Fruit fly (Drosophila melanogaster): ENCODE measurements around the gene CG7573.
A peak's percentile ranks its signal among the peaks of the same experiment; 100 is the strongest.

Gene CG7573

dm6 chr3L:11314900-11315575 is 3.5 kb downstream of the CG7573 start (continued):
- TF ChIP-seq Abd-B (GFP tag; optimal IDR thresholded peaks at IDR 0.05): no peak
- no peak for TF ChIP-seq grau (tag; optimal IDR thresholded peaks at IDR 0.05)
- no peak for TF ChIP-seq h (optimal IDR thresholded peaks at IDR 0.05)
- no peak for TF ChIP-seq onecut (GFP tag; IDR thresholded peaks at IDR 0.05)
- no peak for TF ChIP-seq CG12104 (GFP tag; optimal IDR thresholded peaks at IDR 0.05)
- no peak for TF ChIP-seq pan (optimal IDR thresholded peaks at IDR 0.05)
- peak in 1 of 2 experiments; percentile 19 for TF ChIP-seq pan (GFP tag; optimal IDR thresholded peaks at IDR 0.05 in 1 of 2, IDR thresholded peaks at IDR 0.05 in 1 of 2)
- TF ChIP-seq dan (GFP tag; IDR thresholded peaks at IDR 0.05): no peak
- TF ChIP-seq gro (GFP tag; optimal IDR thresholded peaks at IDR 0.05): no peak
- peak; percentile 49 for TF ChIP-seq vvl (GFP tag; IDR thresholded peaks at IDR 0.05)
- no peak for TF ChIP-seq ttk (GFP tag; IDR thresholded peaks at IDR 0.05)
- no peak for TF ChIP-seq Hmr (GFP tag; optimal IDR thresholded peaks at IDR 0.05)
- no peak for TF ChIP-seq CG6683 (GFP tag; optimal IDR thresholded peaks at IDR 0.05)
- TF ChIP-seq seq (GFP tag; IDR thresholded peaks at IDR 0.05): no peak
- no peak for TF ChIP-seq crc (GFP tag; optimal IDR thresholded peaks at IDR 0.05)
- TF ChIP-seq CG17829 (tag; optimal IDR thresholded peaks at IDR 0.05): no peak
- TF ChIP-seq CG6689 (GFP tag; IDR thresholded peaks at IDR 0.05): peak; percentile 29; the same call in 1 of the 2 replicates
- no peak for TF ChIP-seq nerfin-1 (tag; optimal IDR thresholded peaks at IDR 0.05)
- TF ChIP-seq Opbp (GFP tag; IDR thresholded peaks at IDR 0.05; ENCODE audit: partially characterized antibody): no peak
- no peak for TF ChIP-seq CG10959 (GFP tag; IDR thresholded peaks at IDR 0.05)
- TF ChIP-seq jing (GFP tag; optimal IDR thresholded peaks at IDR 0.05): no peak
- no peak for TF ChIP-seq D (optimal IDR thresholded peaks at IDR 0.05)
- no peak for TF ChIP-seq D (GFP tag; optimal IDR thresholded peaks at IDR 0.05)
- TF ChIP-seq bigmax (GFP tag; optimal IDR thresholded peaks at IDR 0.05): no peak
- no peak for TF ChIP-seq hth (optimal IDR thresholded peaks at IDR 0.05)
- TF ChIP-seq wor (GFP tag; IDR thresholded peaks at IDR 0.05): no peak
- TF ChIP-seq CG15514 (GFP tag; optimal IDR thresholded peaks at IDR 0.05): no peak
- TF ChIP-seq CG31441 (GFP tag; IDR thresholded peaks at IDR 0.05): 0 out of 2 replicates have a peak, but pooled peaks have one; percentile 15
- TF ChIP-seq Hr51 (GFP tag; optimal IDR thresholded peaks at IDR 0.05): no peak
- no peak for TF ChIP-seq Stat92E (GFP tag; optimal IDR thresholded peaks at IDR 0.05)
- no peak for TF ChIP-seq Usf (GFP tag; optimal IDR thresholded peaks at IDR 0.05)
- TF ChIP-seq CG10147 (GFP tag; optimal IDR thresholded peaks at IDR 0.05): no peak
- TF ChIP-seq Side (GFP tag; optimal IDR thresholded peaks at IDR 0.05): no peak
- TF ChIP-seq odd (GFP tag; optimal IDR thresholded peaks at IDR 0.05): no peak
- TF ChIP-seq Adf1 (GFP tag; IDR thresholded peaks at IDR 0.05): no peak
- peak; percentile 7 for TF ChIP-seq CG11504 (tag; optimal IDR thresholded peaks at IDR 0.05)
- no peak for TF ChIP-seq CG16815 (GFP tag; optimal IDR thresholded peaks at IDR 0.05)
- no peak for TF ChIP-seq CG31224 (GFP tag; IDR thresholded peaks at IDR 0.05)
- no peak for TF ChIP-seq CrebB (tag; optimal IDR thresholded peaks at IDR 0.05)
- TF ChIP-seq CG4617 (GFP tag; optimal IDR thresholded peaks at IDR 0.05; ENCODE audit: borderline replicate concordance): no peak
- TF ChIP-seq cg (GFP tag; optimal IDR thresholded peaks at IDR 0.05): no peak
- no peak for TF ChIP-seq pnt (GFP tag; optimal IDR thresholded peaks at IDR 0.05)
- TF ChIP-seq gt (GFP tag; IDR thresholded peaks at IDR 0.05): no peak
- TF ChIP-seq Sry-β (GFP tag; optimal IDR thresholded peaks at IDR 0.05): no peak
- no peak for TF ChIP-seq CG13123 (GFP tag; optimal IDR thresholded peaks at IDR 0.05)
- no peak for TF ChIP-seq CG12155 (GFP tag; optimal IDR thresholded peaks at IDR 0.05)
- TF ChIP-seq CG13296 (GFP tag; optimal IDR thresholded peaks at IDR 0.05): no peak
- TF ChIP-seq CG18262 (tag; optimal IDR thresholded peaks at IDR 0.05): no peak
- TF ChIP-seq prd (optimal IDR thresholded peaks at IDR 0.05): no peak
- peak; percentile 34; the same call in 1 of the 3 replicates for TF ChIP-seq prd (GFP tag; IDR thresholded peaks at IDR 0.05)
- TF ChIP-seq disco-r (GFP tag; optimal IDR thresholded peaks at IDR 0.05): no peak

All from whole organism, embryonic.